Fruit fly (Drosophila melanogaster) whole organism, larva: ENCODE results near the gene Alg2.
A peak's percentile ranks its signal among the peaks of the same experiment; 100 is the strongest.

Source experiments
- noc ChIP-seq: fragments of 200-800 bp; sonication (Bioruptor generic); optimal IDR thresholded peaks from 3 replicates; lab custom pipeline; 2019; ENCODE audit warnings: missing biosample characterization, mild to moderate bottlenecking, missing genetic modification characterization, moderate library complexity

Gene Alg2

dm6 chr3L:3143383-3143962 is at the start of gene Alg2, which contains the start of gene CG11537:
Alg2 (plus strand) TSS chr3L:3143808.
CG11537 (minus strand) TSS chr3L:3143457.
- TF ChIP-seq noc (tag; lab: Kevin White, UChicago) = no peak

dm6 chr3L:3095590-3095989 is 48.0 kb upstream of the Alg2 start:
- no peak for TF ChIP-seq noc (tag; lab: Kevin White, UChicago)

dm6 chr3L:3096073-3096725 is 47.4 kb upstream of the Alg2 start:
- peak; percentile 22 for TF ChIP-seq noc (tag; lab: Kevin White, UChicago)

- TF ChIP-seq noc (tag; lab: Kevin White, UChicago) = no peak
Measured at dm6 chr3L:3096726-3097597, 46.6 kb upstream of the Alg2 start.

- TF ChIP-seq noc (tag; lab: Kevin White, UChicago) = no peak
Measured at dm6 chr3L:3097598-3097880, 46.1 kb upstream of the Alg2 start.

- no peak for TF ChIP-seq noc (tag; lab: Kevin White, UChicago)
Measured at dm6 chr3L:3098778-3099429, 44.7 kb upstream of the Alg2 start.

- no peak for TF ChIP-seq noc (tag; lab: Kevin White, UChicago)
Measured at dm6 chr3L:3101157-3101556, 42.5 kb upstream of the Alg2 start.

- TF ChIP-seq noc (tag; lab: Kevin White, UChicago) = no peak
Measured at dm6 chr3L:3102506-3103023, 41.0 kb upstream of the Alg2 start.

- no peak for TF ChIP-seq noc (tag; lab: Kevin White, UChicago)
Measured at dm6 chr3L:3105531-3105930, 38.1 kb upstream of the Alg2 start.

- no peak for TF ChIP-seq noc (tag; lab: Kevin White, UChicago)
Measured at dm6 chr3L:3106146-3106545, 37.5 kb upstream of the Alg2 start.

- peak; percentile 79 for TF ChIP-seq noc (tag; lab: Kevin White, UChicago)
Measured at dm6 chr3L:3106908-3107821, 36.4 kb upstream of the Alg2 start, which contains the start of gene Cht7. Cht7 (minus strand) TSS chr3L:3106958.

dm6 chr3L:3108040-3108615 is 35.5 kb upstream of the Alg2 start:
- TF ChIP-seq noc (tag; lab: Kevin White, UChicago) = no peak

dm6 chr3L:3108964-3109363 is 34.6 kb upstream of the Alg2 start:
- TF ChIP-seq noc (tag; lab: Kevin White, UChicago) = no peak

dm6 chr3L:3109417-3110090 is 34.1 kb upstream of the Alg2 start:
- no peak for TF ChIP-seq noc (tag; lab: Kevin White, UChicago)
